Worm (Caenorhabditis elegans): Measurements from ENCODE around the gene pho-7.

- TF ChIP-seq ceh-43 (GFP tag; optimal IDR thresholded peaks at IDR 0.05) = no peak
- no peak for TF ChIP-seq lin-13 (tag; optimal IDR thresholded peaks at IDR 0.05)
- TF ChIP-seq ces-1 (GFP tag; optimal IDR thresholded peaks at IDR 0.05) = no peak
- TF ChIP-seq blmp-1 (tag; optimal IDR thresholded peaks at IDR 0.05) = no peak
- no peak for TF ChIP-seq lsy-2 (tag; optimal IDR thresholded peaks at IDR 0.05)
Measured at ce11 chrX:10970629-10971028, 29.5 kb upstream of the pho-7 start, which contains the start of gene K09C8.8.
